Worm (Caenorhabditis elegans): Measurements from ENCODE around the gene fbxb-95.

DNA sequence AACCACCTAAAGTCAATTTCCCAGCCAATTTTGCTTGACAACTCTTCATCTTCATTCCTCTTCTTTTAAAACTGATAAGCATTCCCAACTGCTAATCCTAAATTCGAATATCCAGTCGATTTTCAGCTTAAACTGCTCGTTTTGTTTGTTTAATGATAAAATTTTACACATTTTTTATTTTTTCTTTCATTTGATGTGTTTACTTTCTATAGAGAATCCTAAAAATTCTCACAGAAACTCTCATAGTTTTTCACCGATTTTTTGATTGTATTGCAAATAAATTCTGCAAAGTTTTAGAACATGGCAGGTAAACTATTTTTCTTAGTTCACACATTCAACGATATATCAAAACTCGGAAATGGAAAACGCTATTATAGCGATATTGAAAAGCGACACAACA lies 41.6 kb downstream of the fbxb-95 start, which contains the start of gene math-25:
- TF ChIP-seq Y116A8C.19 (tag; optimal IDR thresholded peaks at IDR 0.05; ENCODE audit: borderline replicate concordance) (no peak), rnt-1 (tag; optimal IDR thresholded peaks at IDR 0.05) (no peak), nhr-28 (tag; optimal IDR thresholded peaks at IDR 0.05) (no peak), unc-62 (GFP tag; optimal IDR thresholded peaks at IDR 0.05) (no peak), mdl-1 (tag; optimal IDR thresholded peaks at IDR 0.05) (no peak), nhr-85 (tag) (no peak), nhr-76 (tag; optimal IDR thresholded peaks at IDR 0.05) (no peak)

Data from whole organism, L1 larva.